Worm (Caenorhabditis elegans): ENCODE measurements around the gene maph-9.

ce11 chrIV:7154356-7154755 lies 2.1 kb upstream of the maph-9 start, which contains the start of gene C34D4.2:
- TF ChIP-seq mes-4 (tag; optimal IDR thresholded peaks at IDR 0.05) (no peak), efl-1 (GFP tag; optimal IDR thresholded peaks at IDR 0.05) (no peak), madf-3 (GFP tag; IDR thresholded peaks at IDR 0.05) (no peak)

Measured in whole organism, young adult.